Worm (Caenorhabditis elegans) whole organism, L1 larva: ENCODE measurements around the gene lact-1.

Source experiments
- ceh-88 ChIP-seq: fragments of 200-800 bp; sonication (Bioruptor generic); IDR thresholded peaks from 2 replicates; pipeline ENCODE4 v1.3.6; 2022; ENCODE audit warnings: missing genetic modification characterization, missing compliant biosample characterization
- dpl-1 ChIP-seq, 3 experiments: fragments of 150-350 bp in 2 of 3; sonication (generic microtip) in 1 of 3; optimal IDR thresholded peaks; 2 replicates each; lab custom pipeline; 2014 to 2017; ENCODE audit warnings: missing biosample characterization in 3 of 3, missing genetic modification characterization in 3 of 3, missing genetic modification reagents in 3 of 3
- elt-2 ChIP-seq: sonication (generic microtip); optimal IDR thresholded peaks from 2 replicates; lab custom pipeline; 2016; ENCODE audit warnings: missing genetic modification characterization, mild to moderate bottlenecking, inconsistent platforms, missing compliant biosample characterization, missing genetic modification reagents
- fkh-10 ChIP-seq: sonication (generic microtip); optimal IDR thresholded peaks from 2 replicates; lab custom pipeline; 2017; ENCODE audit warnings: missing biosample characterization, missing genetic modification reagents, missing genetic modification characterization
- jun-1 ChIP-seq: fragments of 150-350 bp; optimal IDR thresholded peaks from 2 replicates; lab custom pipeline; 2014; ENCODE audit warnings: missing biosample characterization, missing genetic modification reagents, missing genetic modification characterization
- lin-15B ChIP-seq: fragments of 150-350 bp; sonication (generic microtip); optimal IDR thresholded peaks from 3 replicates; lab custom pipeline; 2014; ENCODE audit warnings: missing biosample characterization, missing genetic modification characterization
- lin-35 ChIP-seq, 2 experiments: fragments of 150-350 bp; optimal IDR thresholded peaks; 2 replicates each; lab custom pipeline; 2014; ENCODE audit warnings: missing biosample characterization in 2 of 2, missing genetic modification characterization in 2 of 2, missing genetic modification reagents in 2 of 2
- lsy-2 ChIP-seq, 2 experiments: fragments of 150-350 bp; optimal IDR thresholded peaks; 2 replicates each; lab custom pipeline; 2014; ENCODE audit warnings: missing biosample characterization in 2 of 2, missing genetic modification characterization in 2 of 2
- sox-4 ChIP-seq: sonication (generic microtip); optimal IDR thresholded peaks from 2 replicates; lab custom pipeline; 2016; ENCODE audit warnings: missing genetic modification characterization, missing compliant biosample characterization
- unc-62 ChIP-seq: fragments of 150-350 bp; optimal IDR thresholded peaks from 2 replicates; lab custom pipeline; 2014; ENCODE audit warnings: missing biosample characterization, missing genetic modification reagents, missing genetic modification characterization
- vab-15 ChIP-seq: sonication (generic microtip); optimal IDR thresholded peaks from 2 replicates; lab custom pipeline; 2017; ENCODE audit warnings: missing genotype, mild to moderate bottlenecking, missing genetic modification characterization, missing compliant biosample characterization

DNA sequence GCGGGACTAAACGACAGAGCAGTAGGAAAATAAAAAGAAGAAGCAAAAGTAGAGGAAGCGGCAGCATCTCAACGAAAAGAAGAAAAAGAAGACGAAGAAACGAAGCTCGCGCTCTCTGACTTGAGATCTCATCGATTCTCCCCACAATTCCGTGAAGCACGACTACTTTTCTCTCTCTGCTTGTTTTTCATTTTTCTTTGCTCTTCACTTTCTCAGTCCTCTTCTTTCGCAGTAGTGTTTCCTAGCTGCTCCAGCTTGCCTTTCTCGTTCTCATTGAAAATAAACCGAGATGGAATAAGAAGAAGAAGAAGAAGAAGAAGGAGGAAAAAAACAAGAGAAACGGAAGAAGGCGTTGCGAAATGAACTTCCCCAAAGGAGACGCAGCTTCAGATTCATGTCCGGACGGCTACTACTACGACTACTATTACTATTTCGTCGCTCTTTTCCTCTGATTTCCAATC, 24.6 kb upstream of the lact-1 start:
- TF ChIP-seq fkh-10 (peak; percentile 96), vab-15 (tag; lab: Kevin White, UChicago) (no peak), sox-4 (tag; lab: Kevin White, UChicago) (no peak), dpl-1 (GFP tag; optimal IDR thresholded peaks at IDR 0.05; lab: Kevin White, UChicago) (no peak), lsy-2 (tag; optimal IDR thresholded peaks at IDR 0.05; lab: Kevin White, UChicago) (peak; percentile 16 to 63), elt-2 (no peak), lin-15B (tag; lab: Kevin White, UChicago) (no peak), lin-35 (GFP tag; optimal IDR thresholded peaks at IDR 0.05; lab: Kevin White, UChicago) (peak in 1 of 2 experiments; percentile 4), jun-1 (tag; lab: Kevin White, UChicago) (no peak), ceh-88 (GFP tag; lab: Robert Waterston, UW) (no peak), unc-62 (no peak)
